Worm (Caenorhabditis elegans) whole organism, young adult: Measurements from ENCODE around the gene fbxa-158.

Experiments used
- B0035.1 ChIP-seq: sonication (generic microtip); optimal IDR thresholded peaks from 2 replicates; lab custom pipeline; 2016; ENCODE audit warnings: missing genetic modification characterization, mild to moderate bottlenecking, missing compliant biosample characterization, missing genotype, missing genetic modification reagents
- C17E4.6 ChIP-seq: fragments of 200-800 bp; sonication (Bioruptor generic); IDR thresholded peaks from 2 replicates; pipeline ENCODE4 v1.3.6; 2022; ENCODE audit warnings: missing genetic modification reagents, missing genetic modification characterization, missing compliant biosample characterization
- K11D2.4 ChIP-seq: fragments of 200-800 bp; sonication (Bioruptor generic); IDR thresholded peaks from 2 replicates; pipeline ENCODE4 v1.3.6; 2022; ENCODE audit warnings: missing genetic modification reagents, missing genetic modification characterization, missing compliant biosample characterization
- Y79H2A.3 ChIP-seq: fragments of 200-800 bp; sonication (Bioruptor generic); conservative IDR thresholded peaks from 2 replicates; pipeline ENCODE4 v1.3.6; 2022; ENCODE audit warnings: missing genetic modification reagents, missing genetic modification characterization, missing compliant biosample characterization
- athp-1 ChIP-seq: sonication (generic microtip); optimal IDR thresholded peaks from 2 replicates; lab custom pipeline; 2017; ENCODE audit warnings: mild to moderate bottlenecking, missing genetic modification characterization, missing compliant biosample characterization
- ceh-40 ChIP-seq: fragments of 200-800 bp; sonication (Bioruptor generic); IDR thresholded peaks from 2 replicates; pipeline ENCODE4 v1.3.6; 2022; ENCODE audit warnings: missing genetic modification characterization, missing compliant biosample characterization
- dox-1 ChIP-seq: fragments of 200-800 bp; sonication (Bioruptor generic); IDR thresholded peaks from 2 replicates; pipeline ENCODE4 v1.3.6; 2022; ENCODE audit warnings: missing genetic modification reagents, missing genetic modification characterization, missing compliant biosample characterization
- madf-10 ChIP-seq: sonication (generic microtip); optimal IDR thresholded peaks from 2 replicates; lab custom pipeline; 2016; ENCODE audit warnings: mild to moderate bottlenecking, missing genetic modification characterization, missing compliant biosample characterization
- snpc-1.3 ChIP-seq: sonication (generic microtip); optimal IDR thresholded peaks from 2 replicates; lab custom pipeline; 2017; ENCODE audit warnings: missing genetic modification characterization, mild to moderate bottlenecking, missing compliant biosample characterization, antibody characterized with exemption, moderate library complexity, missing genotype, missing genetic modification reagents; ENCODE audit not compliant: insufficient read depth
- snpc-4 ChIP-seq, 5 experiments: fragments of 150-350 bp in 1 of 5; sonication (generic microtip) in 4 of 5; optimal IDR thresholded peaks; 2 replicates each; lab custom pipeline; 2014 to 2018; ENCODE audit warnings: missing genetic modification characterization in 5 of 5, missing biosample characterization in 3 of 5, antibody characterized with exemption in 2 of 5, mild to moderate bottlenecking in 2 of 5, missing compliant biosample characterization in 2 of 5, missing genotype in 2 of 5, moderate library complexity in 2 of 5, missing genetic modification reagents in 1 of 5
- somi-1 ChIP-seq: fragments of 200-800 bp; sonication (Bioruptor generic); optimal IDR thresholded peaks from 2 replicates; lab custom pipeline; 2018; ENCODE audit warnings: mild to moderate bottlenecking, missing genetic modification characterization, missing compliant biosample characterization
- tbp1 ChIP-seq: fragments of 200-800 bp; sonication (Bioruptor generic); optimal IDR thresholded peaks from 2 replicates; lab custom pipeline; 2018; ENCODE audit warnings: mild to moderate bottlenecking, missing genetic modification characterization, missing compliant biosample characterization

DNA sequence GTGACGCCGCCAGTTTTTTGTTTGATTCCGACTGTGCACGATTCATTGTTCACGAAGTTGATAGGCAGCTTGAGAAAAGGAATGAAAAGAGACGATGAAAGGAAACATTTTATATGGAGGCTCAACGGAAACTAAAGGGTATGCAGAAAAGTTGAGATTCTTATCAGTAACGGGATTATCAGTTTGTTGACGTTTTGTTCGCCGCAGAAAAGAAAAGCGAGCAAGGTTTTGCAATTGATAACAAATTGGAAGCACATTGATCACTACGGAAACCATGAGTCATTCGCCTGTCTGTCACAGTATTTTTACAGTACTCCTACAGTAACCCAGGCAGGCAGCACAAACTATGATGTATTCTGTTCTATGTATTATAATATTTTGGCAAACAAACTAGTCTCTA, 14.9 kb upstream of the fbxa-158 start:
- TF ChIP-seq ceh-40 (GFP tag; lab: Robert Waterston, UW), result no peak
- no peak for TF ChIP-seq B0035.1 (tag; lab: Kevin White, UChicago)
- TF ChIP-seq snpc-4 (GFP tag; optimal IDR thresholded peaks at IDR 0.05; lab: Kevin White, UChicago), result no peak
- TF ChIP-seq snpc-4 (tag; optimal IDR thresholded peaks at IDR 0.05; lab: Kevin White, UChicago), result no peak
- no peak for TF ChIP-seq snpc-1.3
- TF ChIP-seq dox-1 (GFP tag; lab: Robert Waterston, UW), result no peak
- TF ChIP-seq tbp1, result no peak
- no peak for TF ChIP-seq athp-1 (tag; lab: Kevin White, UChicago)
- TF ChIP-seq Y79H2A.3 (GFP tag; lab: Robert Waterston, UW), result no peak
- no peak for TF ChIP-seq K11D2.4 (GFP tag; lab: Robert Waterston, UW)
- TF ChIP-seq somi-1 (GFP tag; lab: Kevin White, UChicago), result no peak
- no peak for TF ChIP-seq C17E4.6 (GFP tag; lab: Robert Waterston, UW)
- TF ChIP-seq madf-10 (tag; lab: Kevin White, UChicago), result no peak
